Fruit fly (Drosophila melanogaster): Measurements from ENCODE around the gene kel.

- peak; percentile 65 for TF ChIP-seq CG8478 (optimal IDR thresholded peaks at IDR 0.05)
- TF ChIP-seq Dll (optimal IDR thresholded peaks at IDR 0.05): no peak
Measured at dm6 chr2L:18151134-18151825, 13.4 kb upstream of the kel start.
